Worm (Caenorhabditis elegans) whole organism, L1 larva: ENCODE measurements around the gene ugt-61.

Experiments used
- ceh-82 ChIP-seq, 3 experiments: fragments of 150-350 bp in 1 of 3; sonication (generic microtip) in 2 of 3; optimal IDR thresholded peaks; 2 replicates each; lab custom pipeline; 2014 to 2017; ENCODE audit warnings: missing biosample characterization in 3 of 3, missing genetic modification characterization in 3 of 3
- egl-13 ChIP-seq: sonication (generic microtip); optimal IDR thresholded peaks from 2 replicates; lab custom pipeline; 2016; ENCODE audit warnings: missing genotype, missing genetic modification reagents, missing genetic modification characterization, missing compliant biosample characterization
- fkh-8 ChIP-seq: sonication (generic microtip); optimal IDR thresholded peaks from 2 replicates; lab custom pipeline; 2016; ENCODE audit warnings: mild to moderate bottlenecking, missing genetic modification characterization, missing compliant biosample characterization
- irx-1 ChIP-seq: sonication (generic microtip); optimal IDR thresholded peaks from 2 replicates; lab custom pipeline; 2016; ENCODE audit warnings: missing genetic modification characterization, missing compliant biosample characterization
- nhr-77 ChIP-seq: fragments of 150-350 bp; optimal IDR thresholded peaks from 2 replicates; lab custom pipeline; 2014; ENCODE audit warnings: missing biosample characterization, missing genetic modification characterization
- rnt-1 ChIP-seq: sonication (generic microtip); optimal IDR thresholded peaks from 2 replicates; lab custom pipeline; 2016; ENCODE audit warnings: mild to moderate bottlenecking, missing genetic modification characterization, moderate library complexity, missing compliant biosample characterization
- vab-15 ChIP-seq: sonication (generic microtip); optimal IDR thresholded peaks from 2 replicates; lab custom pipeline; 2017; ENCODE audit warnings: missing genotype, mild to moderate bottlenecking, missing genetic modification characterization, missing compliant biosample characterization
- ztf-11 ChIP-seq, 2 experiments: sonication (generic microtip); optimal IDR thresholded peaks; 2 replicates each; lab custom pipeline; 2016 to 2017; ENCODE audit warnings: missing genetic modification characterization in 2 of 2, missing biosample characterization in 1 of 2, missing compliant biosample characterization in 1 of 2

- TF ChIP-seq rnt-1 (no peak), irx-1 (no peak), egl-13 (tag; lab: Kevin White, UChicago) (no peak), fkh-8 (tag; lab: Kevin White, UChicago) (no peak), vab-15 (tag; lab: Kevin White, UChicago) (no peak), ztf-11 (tag; optimal IDR thresholded peaks at IDR 0.05; lab: Kevin White, UChicago) (no peak), ceh-82 (tag; optimal IDR thresholded peaks at IDR 0.05; lab: Kevin White, UChicago) (no peak), nhr-77 (tag; lab: Kevin White, UChicago) (no peak)
Measured at ce11 chrV:4783313-4783712, 41.1 kb downstream of the ugt-61 start, which contains the start of gene Y60C6A.1.
